Worm (Caenorhabditis elegans): ENCODE data around the gene glb-1.

glb-1 gene

ce11 chrIII:8889931-8890330 lies 33.2 kb downstream of the glb-1 start, which contains the start of gene lnkn-1:
TSS of gene lnkn-1 (plus strand) at chrIII:8890231.
- no peak for TF ChIP-seq ceh-48 (tag; optimal IDR thresholded peaks at IDR 0.05)
- no peak for TF ChIP-seq nhr-11 (tag; optimal IDR thresholded peaks at IDR 0.05)
- no peak for TF ChIP-seq che-1 (tag; optimal IDR thresholded peaks at IDR 0.05)
- no peak for TF ChIP-seq hlh-8 (tag; optimal IDR thresholded peaks at IDR 0.05)
- no peak for TF ChIP-seq dmd-4 (tag; optimal IDR thresholded peaks at IDR 0.05; ENCODE audit: borderline replicate concordance)
- TF ChIP-seq unc-42 (tag; optimal IDR thresholded peaks at IDR 0.05): no peak

- no peak for TF ChIP-seq fkh-10 (GFP tag; optimal IDR thresholded peaks at IDR 0.05)
- no peak for TF ChIP-seq fax-1 (tag; optimal IDR thresholded peaks at IDR 0.05)
- no peak for TF ChIP-seq ceh-34 (tag; optimal IDR thresholded peaks at IDR 0.05)
- TF ChIP-seq elt-2 (tag; optimal IDR thresholded peaks at IDR 0.05): no peak
- no peak for TF ChIP-seq pax-1 (tag; optimal IDR thresholded peaks at IDR 0.05)
- no peak for TF ChIP-seq T23F11.4 (GFP tag; optimal IDR thresholded peaks at IDR 0.05)
- no peak for TF ChIP-seq unc-3 (GFP tag; conservative IDR thresholded peaks at IDR 0.05)
- no peak for TF ChIP-seq unc-3 (tag; optimal IDR thresholded peaks at IDR 0.05)
- no peak for TF ChIP-seq hlh-8 (tag; optimal IDR thresholded peaks at IDR 0.05)
- no peak for TF ChIP-seq tbx-2 (tag; optimal IDR thresholded peaks at IDR 0.05)
- peak; percentile 91 for TF ChIP-seq hlh-30 (tag; optimal IDR thresholded peaks at IDR 0.05; ENCODE audit: insufficient read depth)
- no peak for TF ChIP-seq zip-5 (tag; optimal IDR thresholded peaks at IDR 0.05)
- no peak for TF ChIP-seq ceh-45 (GFP tag; IDR thresholded peaks at IDR 0.05)
- peak; percentile 35 for TF ChIP-seq unc-55 (GFP tag; optimal IDR thresholded peaks at IDR 0.05)
- no peak for TF ChIP-seq pha-2 (tag; optimal IDR thresholded peaks at IDR 0.05)
- TF ChIP-seq pat-9 (tag; optimal IDR thresholded peaks at IDR 0.05): no peak
- TF ChIP-seq ceh-19 (GFP tag; optimal IDR thresholded peaks at IDR 0.05): no peak
- no peak for TF ChIP-seq pros-1 (tag; optimal IDR thresholded peaks at IDR 0.05)
- no peak for TF ChIP-seq ets-4 (tag; optimal IDR thresholded peaks at IDR 0.05)
- TF ChIP-seq ceh-18 (tag; optimal IDR thresholded peaks at IDR 0.05): no peak
- TF ChIP-seq ceh-31 (tag; optimal IDR thresholded peaks at IDR 0.05): peak; percentile 3
- TF ChIP-seq ahr-1 (tag; optimal IDR thresholded peaks at IDR 0.05): no peak
- peak; percentile 60 for TF ChIP-seq unc-42 (tag; optimal IDR thresholded peaks at IDR 0.05)
- no peak for TF ChIP-seq lin-11 (tag; optimal IDR thresholded peaks at IDR 0.05)
- no peak for TF ChIP-seq sdc-2 (tag; optimal IDR thresholded peaks at IDR 0.05)
- peak; percentile 39 for TF ChIP-seq nfya-1 (tag; optimal IDR thresholded peaks at IDR 0.05)
- TF ChIP-seq hlh-6 (tag; optimal IDR thresholded peaks at IDR 0.05): no peak
- no peak for TF ChIP-seq hlh-15 (tag; optimal IDR thresholded peaks at IDR 0.05)
- no peak for TF ChIP-seq odd-2 (tag; optimal IDR thresholded peaks at IDR 0.05)
- TF ChIP-seq gmeb-2 (tag; optimal IDR thresholded peaks at IDR 0.05): no peak
- TF ChIP-seq ztf-16 (tag; optimal IDR thresholded peaks at IDR 0.05): no peak
- no peak for TF ChIP-seq eyg-1 (tag; optimal IDR thresholded peaks at IDR 0.05)
- no peak for TF ChIP-seq nhr-232 (tag; optimal IDR thresholded peaks at IDR 0.05)
Measured at ce11 chrIII:8888956-8889355, 34.1 kb downstream of the glb-1 start, which contains the start of gene ZK637.14. TSS of gene ZK637.14 (minus strand) at chrIII:8889156.

ce11 chrIII:8887184-8887801 lies 35.8 kb downstream of the glb-1 start, which contains the start of gene famh-136:
TSS of gene famh-136 (plus strand) at chrIII:8887751.
- TF ChIP-seq unc-42 (tag; optimal IDR thresholded peaks at IDR 0.05): peak; percentile 65
- TF ChIP-seq ceh-18 (tag; optimal IDR thresholded peaks at IDR 0.05): peak; percentile 29
- no peak for TF ChIP-seq odd-2 (tag; optimal IDR thresholded peaks at IDR 0.05)
- TF ChIP-seq unc-55 (GFP tag; optimal IDR thresholded peaks at IDR 0.05): peak; percentile 44
- no peak for TF ChIP-seq T23F11.4 (GFP tag; optimal IDR thresholded peaks at IDR 0.05)
- TF ChIP-seq nhr-232 (tag; optimal IDR thresholded peaks at IDR 0.05): peak; percentile 39
- peak; percentile 39 for TF ChIP-seq dve-1 (tag; optimal IDR thresholded peaks at IDR 0.05)
- TF ChIP-seq ceh-30 (tag; optimal IDR thresholded peaks at IDR 0.05): no peak
- no peak for TF ChIP-seq npax-4 (tag; optimal IDR thresholded peaks at IDR 0.05)
- TF ChIP-seq tbx-2 (tag; optimal IDR thresholded peaks at IDR 0.05): peak; percentile 36
- TF ChIP-seq fax-1 (tag; optimal IDR thresholded peaks at IDR 0.05): peak; percentile 7
- TF ChIP-seq ceh-14 (tag; optimal IDR thresholded peaks at IDR 0.05): peak; percentile 78
- peak; percentile 39 for TF ChIP-seq ahr-1 (tag; optimal IDR thresholded peaks at IDR 0.05)
- peak; percentile 26 for TF ChIP-seq lin-11 (tag; optimal IDR thresholded peaks at IDR 0.05)
- TF ChIP-seq ceh-34 (tag; optimal IDR thresholded peaks at IDR 0.05): no peak
- peak; percentile 35 for TF ChIP-seq pqm-1 (tag; optimal IDR thresholded peaks at IDR 0.05)
- TF ChIP-seq ceh-45 (GFP tag; IDR thresholded peaks at IDR 0.05): 0 out of 2 replicates have a peak, but pooled peaks have one; percentile 31
- peak; percentile 17 for TF ChIP-seq sdc-2 (tag; optimal IDR thresholded peaks at IDR 0.05)
- TF ChIP-seq Y22D7AL.16 (tag; optimal IDR thresholded peaks at IDR 0.05): no peak
- TF ChIP-seq ttx-3 (tag; optimal IDR thresholded peaks at IDR 0.05): peak; percentile 26
- peak; percentile 75 for TF ChIP-seq elt-2 (tag; optimal IDR thresholded peaks at IDR 0.05)
- peak; percentile 59 for TF ChIP-seq nfya-1 (tag; optimal IDR thresholded peaks at IDR 0.05)
- peak; percentile 57 for TF ChIP-seq sox-4 (tag; optimal IDR thresholded peaks at IDR 0.05)
- TF ChIP-seq gmeb-2 (tag; optimal IDR thresholded peaks at IDR 0.05): peak; percentile 35
- no peak for TF ChIP-seq pros-1 (tag; optimal IDR thresholded peaks at IDR 0.05)
- TF ChIP-seq ceh-31 (tag; optimal IDR thresholded peaks at IDR 0.05): peak; percentile 20
- TF ChIP-seq unc-3 (GFP tag; conservative IDR thresholded peaks at IDR 0.05): 0 out of 2 replicates have a peak, but pooled peaks have one; percentile 31
- no peak for TF ChIP-seq unc-3 (tag; optimal IDR thresholded peaks at IDR 0.05)
- no peak for TF ChIP-seq che-1 (tag; optimal IDR thresholded peaks at IDR 0.05)
- TF ChIP-seq hlh-13 (GFP tag; optimal IDR thresholded peaks at IDR 0.05): no peak

Data from whole organism, late embryonic.